Fruit fly (Drosophila melanogaster): ENCODE data around the gene CG12155.

CG12155 gene

dm6 chrX:7691947-7692739 lies 36.4 kb upstream of the CG12155 start (continued):
- peak; percentile 97 for TF ChIP-seq nom (GFP tag; optimal IDR thresholded peaks at IDR 0.05)
- no peak for TF ChIP-seq stwl (tag; optimal IDR thresholded peaks at IDR 0.05)
- no peak; the same call in 1 of the 2 replicates for TF ChIP-seq Dip2 (GFP tag; IDR thresholded peaks at IDR 0.05)
- TF ChIP-seq CG16863 (GFP tag; optimal IDR thresholded peaks at IDR 0.05): peak; percentile 44
- TF ChIP-seq seq (GFP tag; IDR thresholded peaks at IDR 0.05): peak; percentile 49; the same call in 1 of the 2 replicates
- no peak for TF ChIP-seq fru (optimal IDR thresholded peaks at IDR 0.05)
- no peak for TF ChIP-seq CG3407 (GFP tag; optimal IDR thresholded peaks at IDR 0.05)
- no peak for TF ChIP-seq zen (tag; optimal IDR thresholded peaks at IDR 0.05)
- TF ChIP-seq jigr1 (GFP tag; IDR thresholded peaks at IDR 0.05): no peak
- peak; percentile 80; the same call in 1 of the 4 replicates for TF ChIP-seq chinmo (GFP tag; IDR thresholded peaks at IDR 0.05; ENCODE audit: partially characterized antibody)
- peak; percentile 78 for TF ChIP-seq CG2712 (tag; optimal IDR thresholded peaks at IDR 0.05)
- peak; percentile 60 for TF ChIP-seq chif (GFP tag; optimal IDR thresholded peaks at IDR 0.05)
- TF ChIP-seq CG10274 (GFP tag; optimal IDR thresholded peaks at IDR 0.05): peak; percentile 31
- TF ChIP-seq gcm (GFP tag; optimal IDR thresholded peaks at IDR 0.05): peak; percentile 62
- TF ChIP-seq Fer2 (tag; optimal IDR thresholded peaks at IDR 0.05): peak; percentile 56
- peak; percentile 79 for TF ChIP-seq lab (GFP tag; optimal IDR thresholded peaks at IDR 0.05)
- no peak for TF ChIP-seq CG4404 (GFP tag; IDR thresholded peaks at IDR 0.05)
- TF ChIP-seq CG31365 (tag; optimal IDR thresholded peaks at IDR 0.05): no peak
- TF ChIP-seq toy (GFP tag; IDR thresholded peaks at IDR 0.05): no peak
- TF ChIP-seq MESR4 (GFP tag; optimal IDR thresholded peaks at IDR 0.05): no peak
- TF ChIP-seq ash1 (GFP tag; optimal IDR thresholded peaks at IDR 0.05): no peak
- TF ChIP-seq ftz-f1 (GFP tag; optimal IDR thresholded peaks at IDR 0.05): peak; percentile 24
- TF ChIP-seq repo (GFP tag; optimal IDR thresholded peaks at IDR 0.05): no peak
- TF ChIP-seq eyg (GFP tag; optimal IDR thresholded peaks at IDR 0.05): peak; percentile 56
- TF ChIP-seq Lhr (GFP tag; optimal IDR thresholded peaks at IDR 0.05): no peak
- no peak for TF ChIP-seq CG15073 (GFP tag; optimal IDR thresholded peaks at IDR 0.05)
- peak; percentile 76 for TF ChIP-seq CG12104 (GFP tag; optimal IDR thresholded peaks at IDR 0.05)
- TF ChIP-seq CG1529 (GFP tag; optimal IDR thresholded peaks at IDR 0.05): no peak
- TF ChIP-seq CG12219 (GFP tag; optimal IDR thresholded peaks at IDR 0.05): peak; percentile 31
- TF ChIP-seq Gsc (GFP tag; IDR thresholded peaks at IDR 0.05): no peak
- TF ChIP-seq CG15696 (tag; optimal IDR thresholded peaks at IDR 0.05): no peak
- TF ChIP-seq HmgZ (tag; optimal IDR thresholded peaks at IDR 0.05): peak; percentile 28
- TF ChIP-seq ind (GFP tag; optimal IDR thresholded peaks at IDR 0.05): peak; percentile 66
- peak; percentile 46; the same call in 1 of the 3 replicates for TF ChIP-seq Mrtf (GFP tag; IDR thresholded peaks at IDR 0.05)
- no peak for TF ChIP-seq HLHmδ (GFP tag; optimal IDR thresholded peaks at IDR 0.05)
- TF ChIP-seq Kr (GFP tag; optimal IDR thresholded peaks at IDR 0.05): no peak
- TF ChIP-seq Doc2 (GFP tag; IDR thresholded peaks at IDR 0.05): no peak
- no peak for TF ChIP-seq CG1832 (GFP tag; optimal IDR thresholded peaks at IDR 0.05)
- peak; percentile 6 for TF ChIP-seq CG4282 (GFP tag; optimal IDR thresholded peaks at IDR 0.05)
- TF ChIP-seq TFAM (GFP tag; optimal IDR thresholded peaks at IDR 0.05): peak; percentile 14
- TF ChIP-seq wor (GFP tag; IDR thresholded peaks at IDR 0.05): peak; percentile 42; the same call in 1 of the 2 replicates
- peak; percentile 56 for TF ChIP-seq Hand (GFP tag; optimal IDR thresholded peaks at IDR 0.05)
- peak; percentile 34; the same call in 2 of the 3 replicates for TF ChIP-seq B-H1 (GFP tag; IDR thresholded peaks at IDR 0.05)
- TF ChIP-seq HLH4C (GFP tag; IDR thresholded peaks at IDR 0.05; ENCODE audit: partially characterized antibody): no peak
- peak; percentile 56 for TF ChIP-seq bab2 (GFP tag; optimal IDR thresholded peaks at IDR 0.05)
- TF ChIP-seq Bdp1 (GFP tag; optimal IDR thresholded peaks at IDR 0.05): no peak
- peak; percentile 80 for TF ChIP-seq CG8924 (tag; optimal IDR thresholded peaks at IDR 0.05)
- no peak for TF ChIP-seq CG17802 (tag; optimal IDR thresholded peaks at IDR 0.05)
- TF ChIP-seq disco-r (GFP tag; optimal IDR thresholded peaks at IDR 0.05): peak; percentile 38

All from whole organism, embryonic.